Worm (Caenorhabditis elegans) whole organism, young adult: ENCODE results near the gene clec-21.

ENCODE experiments used
- T07F8.4 ChIP-seq: sonication (generic microtip); optimal IDR thresholded peaks from 2 replicates; lab custom pipeline; 2016; ENCODE audit warnings: mild to moderate bottlenecking, missing genetic modification characterization, moderate library complexity, missing compliant biosample characterization
- T26A5.8 ChIP-seq: sonication (generic microtip); optimal IDR thresholded peaks from 2 replicates; lab custom pipeline; 2016; ENCODE audit warnings: missing genetic modification characterization, missing compliant biosample characterization
- akir-1 ChIP-seq: fragments of 200-800 bp; sonication (Bioruptor generic); optimal IDR thresholded peaks from 2 replicates; lab custom pipeline; 2018; ENCODE audit warnings: mild to moderate bottlenecking, missing genetic modification characterization, moderate library complexity, missing compliant biosample characterization
- atf-7 ChIP-seq: sonication (generic microtip); optimal IDR thresholded peaks from 2 replicates; lab custom pipeline; 2017; ENCODE audit warnings: mild to moderate bottlenecking, missing genetic modification characterization, missing compliant biosample characterization
- cebp-1 ChIP-seq, 2 experiments: fragments of 200-800 bp in 1 of 2; sonication (Bioruptor generic) in 1 of 2; sonication (generic microtip) in 1 of 2; IDR thresholded peaks in 1 of 2; optimal IDR thresholded peaks in 1 of 2; 2 replicates each; pipeline versions ENCODE4 v1.3.6 to Lab custom; 2017 to 2022; ENCODE audit warnings: missing compliant biosample characterization in 2 of 2, missing genetic modification characterization in 2 of 2, mild to moderate bottlenecking in 1 of 2, missing genetic modification reagents in 1 of 2, moderate library complexity in 1 of 2
- dpl-1 ChIP-seq: fragments of 150-350 bp; optimal IDR thresholded peaks from 2 replicates; lab custom pipeline; 2014; ENCODE audit warnings: missing biosample characterization, missing genetic modification reagents, missing genetic modification characterization
- egl-18 ChIP-seq: fragments of 200-800 bp; sonication (Bioruptor generic); IDR thresholded peaks from 2 replicates; pipeline ENCODE4 v1.3.6; 2022; ENCODE audit warnings: missing genetic modification reagents, missing genetic modification characterization, missing compliant biosample characterization
- nfyb-1 ChIP-seq: fragments of 200-800 bp; sonication (Bioruptor generic); IDR thresholded peaks from 2 replicates; pipeline ENCODE4 v1.3.6; 2022; ENCODE audit warnings: missing genetic modification reagents, missing genetic modification characterization, missing compliant biosample characterization
- snpc-1.1 ChIP-seq: sonication (generic microtip); optimal IDR thresholded peaks from 2 replicates; lab custom pipeline; 2017; ENCODE audit warnings: missing genetic modification characterization, mild to moderate bottlenecking, missing compliant biosample characterization, antibody characterized with exemption, moderate library complexity, missing genotype, missing genetic modification reagents; ENCODE audit not compliant: insufficient read depth
- ztf-22 ChIP-seq: fragments of 200-800 bp; sonication (Bioruptor generic); optimal IDR thresholded peaks from 2 replicates; lab custom pipeline; 2018; ENCODE audit warnings: mild to moderate bottlenecking, missing genetic modification characterization, moderate library complexity, missing compliant biosample characterization

- no peak for TF ChIP-seq T26A5.8 (tag; lab: Kevin White, UChicago)
- no peak for TF ChIP-seq cebp-1 (GFP tag; IDR thresholded peaks at IDR 0.05; lab: Robert Waterston, UW)
- no peak for TF ChIP-seq cebp-1 (tag; optimal IDR thresholded peaks at IDR 0.05; lab: Kevin White, UChicago)
- no peak for TF ChIP-seq dpl-1 (GFP tag; lab: Kevin White, UChicago)
- no peak for TF ChIP-seq atf-7 (tag; lab: Kevin White, UChicago)
- no peak for TF ChIP-seq egl-18 (GFP tag; lab: Robert Waterston, UW)
- no peak for TF ChIP-seq T07F8.4
- no peak for TF ChIP-seq nfyb-1 (GFP tag; lab: Robert Waterston, UW)
- no peak for TF ChIP-seq akir-1 (GFP tag; lab: Kevin White, UChicago)
- TF ChIP-seq snpc-1.1 (tag; lab: Kevin White, UChicago): no peak
- TF ChIP-seq ztf-22 (GFP tag; lab: Kevin White, UChicago): no peak
These were observed 37.8 kb upstream of the clec-21 start for ce11 chrII:1621795-1622194.
